Worm (Caenorhabditis elegans) whole organism, L3 larva: ENCODE measurements around the gene W07G4.5.

ENCODE experiments used
- ceh-82 ChIP-seq: fragments of 150-350 bp; optimal IDR thresholded peaks from 2 replicates; lab custom pipeline; 2014; ENCODE audit warnings: missing biosample characterization, missing genetic modification characterization
- daf-12 ChIP-seq: fragments of 150-350 bp; optimal IDR thresholded peaks from 2 replicates; lab custom pipeline; 2014; ENCODE audit warnings: missing biosample characterization, missing genetic modification reagents, missing genetic modification characterization
- egl-27 ChIP-seq: sonication (generic microtip); optimal IDR thresholded peaks from 4 replicates; lab custom pipeline; 2017; ENCODE audit warnings: missing biosample characterization, missing genetic modification reagents, missing genetic modification characterization
- elt-3 ChIP-seq, 3 experiments: fragments of 150-350 bp in 1 of 3; sonication (generic microtip) in 2 of 3; optimal IDR thresholded peaks; 2 replicates in 2 of 3; 4 replicates in 1 of 3; lab custom pipeline; 2014 to 2017; ENCODE audit warnings: missing biosample characterization in 3 of 3, missing genetic modification characterization in 3 of 3
- nfya-1 ChIP-seq: sonication (generic microtip); optimal IDR thresholded peaks from 2 replicates; lab custom pipeline; 2017; ENCODE audit warnings: missing genetic modification characterization, mild to moderate bottlenecking, missing compliant biosample characterization, antibody characterized with exemption, moderate library complexity; ENCODE audit not compliant: insufficient read depth
- nhr-12 ChIP-seq: fragments of 150-350 bp; optimal IDR thresholded peaks from 2 replicates; lab custom pipeline; 2014; ENCODE audit warnings: missing biosample characterization, missing genetic modification characterization
- nhr-76 ChIP-seq: fragments of 150-350 bp; sonication (generic microtip); optimal IDR thresholded peaks from 5 replicates; lab custom pipeline; 2014; ENCODE audit warnings: missing biosample characterization, missing genetic modification characterization
- pqm-1 ChIP-seq: fragments of 150-350 bp; optimal IDR thresholded peaks from 2 replicates; lab custom pipeline; 2017; ENCODE audit warnings: missing biosample characterization, missing genetic modification characterization, inconsistent platforms
- skn-1 ChIP-seq: fragments of 150-350 bp; optimal IDR thresholded peaks from 2 replicates; lab custom pipeline; 2014; ENCODE audit warnings: missing biosample characterization, missing genetic modification characterization
- tbx-2 ChIP-seq: sonication (generic microtip); optimal IDR thresholded peaks from 2 replicates; lab custom pipeline; 2016; ENCODE audit warnings: mild to moderate bottlenecking, missing genetic modification characterization, missing compliant biosample characterization
- zag-1 ChIP-seq: fragments of 150-350 bp; optimal IDR thresholded peaks from 2 replicates; lab custom pipeline; 2014; ENCODE audit warnings: missing biosample characterization, missing genetic modification characterization

- TF ChIP-seq elt-3 (tag; optimal IDR thresholded peaks at IDR 0.05; lab: Kevin White, UChicago) (no peak), skn-1 (tag; lab: Kevin White, UChicago) (no peak), nhr-76 (tag; lab: Kevin White, UChicago) (no peak), nfya-1 (tag; lab: Kevin White, UChicago) (no peak), daf-12 (tag; lab: Kevin White, UChicago) (no peak), pqm-1 (tag; lab: Kevin White, UChicago) (no peak), ceh-82 (no peak), nhr-12 (tag; lab: Kevin White, UChicago) (no peak), zag-1 (no peak), tbx-2 (tag; lab: Kevin White, UChicago) (no peak), egl-27 (tag; lab: Kevin White, UChicago) (no peak)
Observed at ce11 chrV:13024499-13024898, 23.3 kb upstream of the W07G4.5 start.
